Worm (Caenorhabditis elegans): ENCODE measurements around the gene cdk-4.

DNA sequence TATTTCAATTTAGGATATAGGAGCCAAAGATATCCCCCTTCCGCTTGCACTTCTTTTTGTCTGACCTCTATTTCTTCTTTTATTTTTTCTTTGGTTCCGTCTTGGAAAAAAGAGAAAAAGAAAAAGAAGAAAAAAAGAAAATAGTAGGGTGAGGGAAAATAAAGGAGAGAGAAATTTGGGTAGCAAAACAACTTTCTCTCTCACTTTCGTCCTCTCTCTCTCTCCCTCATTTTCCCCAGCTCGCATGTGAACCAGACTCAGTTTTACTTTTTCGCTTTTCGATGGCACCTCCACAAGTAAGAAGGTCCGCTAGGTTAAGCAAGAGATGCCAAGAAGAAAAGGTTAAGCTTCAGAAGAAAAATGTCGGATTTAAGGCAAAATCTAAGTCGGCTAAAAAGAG lies 24.0 kb upstream of the cdk-4 start:
- TF ChIP-seq nhr-237 (tag; optimal IDR thresholded peaks at IDR 0.05) (no peak), flh-1 (GFP tag; optimal IDR thresholded peaks at IDR 0.05) (no peak), zip-8 (tag; optimal IDR thresholded peaks at IDR 0.05) (no peak), unc-39 (tag; optimal IDR thresholded peaks at IDR 0.05) (no peak), lsy-2 (tag; optimal IDR thresholded peaks at IDR 0.05) (no peak), hlh-1 (tag; optimal IDR thresholded peaks at IDR 0.05) (no peak), sptf-1 (tag; optimal IDR thresholded peaks at IDR 0.05) (no peak), unc-120 (tag; optimal IDR thresholded peaks at IDR 0.05; ENCODE audit: poor library complexity, severe bottlenecking) (no peak), lin-32 (GFP tag; optimal IDR thresholded peaks at IDR 0.05) (no peak), M03D4.4 (tag; optimal IDR thresholded peaks at IDR 0.05) (no peak), snpc-4 (tag; optimal IDR thresholded peaks at IDR 0.05) (no peak), ces-1 (GFP tag; optimal IDR thresholded peaks at IDR 0.05) (peak; percentile 51)
